Worm (Caenorhabditis elegans): ENCODE measurements around the gene Y46G5A.18.

Gene Y46G5A.18

ce11 chrII:12816412-12817146 is 11.5 kb upstream of the Y46G5A.18 start, which contains the start of gene acl-7:
TSS of gene acl-7 (minus strand) at chrII:12816462.
- TF ChIP-seq nhr-237 (tag; optimal IDR thresholded peaks at IDR 0.05) (no peak), ham-2 (GFP tag; optimal IDR thresholded peaks at IDR 0.05) (no peak), bed-3 (GFP tag; optimal IDR thresholded peaks at IDR 0.05) (no peak), tbx-8 (GFP tag; optimal IDR thresholded peaks at IDR 0.05) (no peak), mab-5 (tag; optimal IDR thresholded peaks at IDR 0.05) (no peak), ces-1 (GFP tag; optimal IDR thresholded peaks at IDR 0.05) (no peak), snpc-4 (tag; optimal IDR thresholded peaks at IDR 0.05) (no peak), lin-13 (tag; optimal IDR thresholded peaks at IDR 0.05) (no peak), sptf-1 (tag; optimal IDR thresholded peaks at IDR 0.05) (no peak), blmp-1 (tag; optimal IDR thresholded peaks at IDR 0.05) (no peak), lin-32 (GFP tag; optimal IDR thresholded peaks at IDR 0.05) (no peak), sem-2 (GFP tag; optimal IDR thresholded peaks at IDR 0.05) (no peak), pha-4 (tag; optimal IDR thresholded peaks at IDR 0.05) (no peak), unc-39 (tag; optimal IDR thresholded peaks at IDR 0.05) (no peak), lsy-2 (tag; optimal IDR thresholded peaks at IDR 0.05) (no peak), unc-62 (GFP tag; optimal IDR thresholded peaks at IDR 0.05) (no peak), nhr-2 (tag; optimal IDR thresholded peaks at IDR 0.05) (no peak), mls-2 (tag; optimal IDR thresholded peaks at IDR 0.05) (no peak), zip-8 (tag; optimal IDR thresholded peaks at IDR 0.05) (no peak), elt-3 (tag; optimal IDR thresholded peaks at IDR 0.05) (no peak)

ce11 chrII:12813253-12813652 is 8.2 kb upstream of the Y46G5A.18 start:
- TF ChIP-seq zip-8 (tag; optimal IDR thresholded peaks at IDR 0.05) (no peak), elt-3 (tag; optimal IDR thresholded peaks at IDR 0.05) (no peak), mls-2 (tag; optimal IDR thresholded peaks at IDR 0.05) (no peak), drap-1 (GFP tag; optimal IDR thresholded peaks at IDR 0.05) (no peak), sptf-1 (tag; optimal IDR thresholded peaks at IDR 0.05) (no peak), nhr-12 (tag; optimal IDR thresholded peaks at IDR 0.05) (no peak), mab-5 (tag; optimal IDR thresholded peaks at IDR 0.05) (no peak), elt-1 (tag; optimal IDR thresholded peaks at IDR 0.05; ENCODE audit: borderline replicate concordance, insufficient read depth) (no peak), lin-13 (tag; optimal IDR thresholded peaks at IDR 0.05) (no peak), sem-2 (GFP tag; optimal IDR thresholded peaks at IDR 0.05) (no peak)

ce11 chrII:12810709-12811108 is 5.6 kb upstream of the Y46G5A.18 start, which contains the start of gene Y46G5A.20:
TSS of gene Y46G5A.20 (plus strand) at chrII:12811009.
- no peak for TF ChIP-seq zip-8 (tag; optimal IDR thresholded peaks at IDR 0.05)
- no peak for TF ChIP-seq flh-1 (GFP tag; optimal IDR thresholded peaks at IDR 0.05)
- no peak for TF ChIP-seq elt-1 (tag; optimal IDR thresholded peaks at IDR 0.05; ENCODE audit: borderline replicate concordance, insufficient read depth)
- TF ChIP-seq M03D4.4 (tag; optimal IDR thresholded peaks at IDR 0.05), result no peak
- TF ChIP-seq nhr-12 (tag; optimal IDR thresholded peaks at IDR 0.05), result no peak
- TF ChIP-seq ztf-11 (tag; optimal IDR thresholded peaks at IDR 0.05), result no peak
- no peak for TF ChIP-seq ceh-43 (GFP tag; optimal IDR thresholded peaks at IDR 0.05)
- no peak for TF ChIP-seq blmp-1 (tag; optimal IDR thresholded peaks at IDR 0.05)
- TF ChIP-seq elt-3 (tag; optimal IDR thresholded peaks at IDR 0.05), result no peak
- TF ChIP-seq sptf-1 (tag; optimal IDR thresholded peaks at IDR 0.05), result no peak
- no peak for TF ChIP-seq unc-39 (tag; optimal IDR thresholded peaks at IDR 0.05)

- TF ChIP-seq mep-1 (tag; optimal IDR thresholded peaks at IDR 0.05) (no peak), zip-8 (tag; optimal IDR thresholded peaks at IDR 0.05) (no peak), unc-39 (tag; optimal IDR thresholded peaks at IDR 0.05) (no peak), M03D4.4 (tag; optimal IDR thresholded peaks at IDR 0.05) (no peak), bed-3 (GFP tag; optimal IDR thresholded peaks at IDR 0.05) (no peak), pha-4 (tag; optimal IDR thresholded peaks at IDR 0.05) (no peak), nhr-12 (tag; optimal IDR thresholded peaks at IDR 0.05) (no peak), nhr-2 (tag; optimal IDR thresholded peaks at IDR 0.05) (no peak), mls-2 (tag; optimal IDR thresholded peaks at IDR 0.05) (no peak), mab-5 (tag; optimal IDR thresholded peaks at IDR 0.05) (no peak), flh-1 (GFP tag; optimal IDR thresholded peaks at IDR 0.05) (no peak), sem-2 (GFP tag; optimal IDR thresholded peaks at IDR 0.05) (no peak), snpc-4 (tag; optimal IDR thresholded peaks at IDR 0.05) (no peak), sptf-1 (tag; optimal IDR thresholded peaks at IDR 0.05) (no peak), ham-2 (GFP tag; optimal IDR thresholded peaks at IDR 0.05) (no peak), elt-3 (tag; optimal IDR thresholded peaks at IDR 0.05) (no peak), lin-32 (GFP tag; optimal IDR thresholded peaks at IDR 0.05) (no peak), ceh-43 (GFP tag; optimal IDR thresholded peaks at IDR 0.05) (no peak), lsy-2 (tag; optimal IDR thresholded peaks at IDR 0.05) (no peak)
Measured at ce11 chrII:12809725-12810124, 4.7 kb upstream of the Y46G5A.18 start.

- no peak for TF ChIP-seq lin-32 (GFP tag; optimal IDR thresholded peaks at IDR 0.05)
- no peak for TF ChIP-seq nhr-76 (tag; optimal IDR thresholded peaks at IDR 0.05)
Measured at ce11 chrII:12808746-12809145, 3.7 kb upstream of the Y46G5A.18 start.
